Fruit fly (Drosophila melanogaster) whole organism, wandering third instar larva: ENCODE results near the gene mamo.

Experiments used
- Abd-B ChIP-seq: fragments of >200 bp; optimal IDR thresholded peaks from 2 replicates; lab custom pipeline; 2017; ENCODE audit warnings: missing biosample characterization, missing genetic modification characterization
- CG32264 ChIP-seq: fragments of 200-800 bp; sonication (Bioruptor generic); optimal IDR thresholded peaks from 2 replicates; lab custom pipeline; 2016; ENCODE audit warnings: missing biosample characterization, missing genetic modification characterization
- CG9705 ChIP-seq: fragments of 200-800 bp; sonication (Bioruptor generic); optimal IDR thresholded peaks from 2 replicates; lab custom pipeline; 2018; ENCODE audit warnings: missing biosample characterization, mild to moderate bottlenecking, missing genetic modification characterization
- CrebA ChIP-seq: fragments of 200-800 bp; sonication (Bioruptor generic); optimal IDR thresholded peaks from 2 replicates; lab custom pipeline; 2016; ENCODE audit warnings: missing biosample characterization, mild to moderate bottlenecking, missing genetic modification characterization, borderline replicate concordance
- Dfd ChIP-seq: fragments of >200 bp; optimal IDR thresholded peaks from 2 replicates; lab custom pipeline; 2017; ENCODE audit warnings: missing biosample characterization, missing genetic modification characterization
- Dif ChIP-seq: fragments of 200-275, 200-300 bp; sonication (Bioruptor generic); optimal IDR thresholded peaks from 2 replicates; lab custom pipeline; 2018; ENCODE audit warnings: missing biosample characterization, missing genetic modification characterization; ENCODE audit not compliant: partially characterized antibody
- GATAd ChIP-seq: sonication (Bioruptor generic); optimal IDR thresholded peaks from 2 replicates; lab custom pipeline; 2016; ENCODE audit warnings: missing biosample characterization, missing genetic modification characterization
- HLH106 ChIP-seq: fragments of 200-800 bp; optimal IDR thresholded peaks from 3 replicates; lab custom pipeline; 2019; ENCODE audit warnings: missing biosample characterization, mild to moderate bottlenecking, missing genetic modification characterization, moderate library complexity
- Hnf4 ChIP-seq: fragments of 200-800 bp; sonication (Bioruptor generic); optimal IDR thresholded peaks from 2 replicates; lab custom pipeline; 2016; ENCODE audit warnings: missing biosample characterization, mild to moderate bottlenecking, missing genetic modification characterization
- Hr78 ChIP-seq: fragments of >200 bp; optimal IDR thresholded peaks from 2 replicates; lab custom pipeline; 2017; ENCODE audit warnings: missing biosample characterization, missing genetic modification characterization
- Hr83 ChIP-seq: fragments of 200-300 bp; sonication (Bioruptor generic); optimal IDR thresholded peaks from 2 replicates; lab custom pipeline; 2016; ENCODE audit warnings: missing biosample characterization, mild to moderate bottlenecking, missing genetic modification characterization, moderate library complexity; ENCODE audit not compliant: poor library complexity, severe bottlenecking
- Jra ChIP-seq: sonication (Bioruptor generic); optimal IDR thresholded peaks from 2 replicates; lab custom pipeline; 2016; ENCODE audit warnings: missing biosample characterization, missing genetic modification characterization
- Mio ChIP-seq: sonication (Bioruptor generic); optimal IDR thresholded peaks from 2 replicates; lab custom pipeline; 2016; ENCODE audit warnings: missing biosample characterization, missing genetic modification characterization
- Myc ChIP-seq: fragments of >200 bp; optimal IDR thresholded peaks from 2 replicates; lab custom pipeline; 2017
- N ChIP-seq: fragments of >200 bp; optimal IDR thresholded peaks from 2 replicates; lab custom pipeline; 2018; ENCODE audit warnings: missing biosample characterization, missing external identifiers, missing genetic modification characterization
- OdsH ChIP-seq: fragments of 200-800 bp; sonication (Bioruptor generic); optimal IDR thresholded peaks from 2 replicates; lab custom pipeline; 2016; ENCODE audit warnings: missing biosample characterization, mild to moderate bottlenecking, missing genetic modification characterization
- Rel ChIP-seq, 2 experiments: fragments of 200-800 bp; sonication (Bioruptor generic) in 1 of 2; optimal IDR thresholded peaks; 2 replicates in 1 of 2; 3 replicates in 1 of 2; lab custom pipeline; 2016 to 2019; ENCODE audit warnings: mild to moderate bottlenecking in 2 of 2, missing biosample characterization in 2 of 2, missing genetic modification characterization in 2 of 2, moderate library complexity in 1 of 2
- Sp1 ChIP-seq: fragments of 200-800 bp; sonication (Bioruptor generic); optimal IDR thresholded peaks from 3 replicates; lab custom pipeline; 2019; ENCODE audit warnings: missing biosample characterization, mild to moderate bottlenecking, missing genetic modification characterization, moderate library complexity
- Vsx2 ChIP-seq: fragments of 200-300, 225-300 bp; sonication (Bioruptor generic); optimal IDR thresholded peaks from 2 replicates; lab custom pipeline; 2018; ENCODE audit warnings: missing biosample characterization, missing genetic modification characterization; ENCODE audit not compliant: partially characterized antibody
- br ChIP-seq: fragments of 200-800 bp; sonication (Bioruptor generic); optimal IDR thresholded peaks from 2 replicates; lab custom pipeline; 2016; ENCODE audit warnings: missing biosample characterization, missing genetic modification characterization
- brk ChIP-seq: fragments of 200-800 bp; sonication (Bioruptor generic); optimal IDR thresholded peaks from 2 replicates; lab custom pipeline; 2016; ENCODE audit warnings: missing biosample characterization, mild to moderate bottlenecking, missing genetic modification characterization
- dl ChIP-seq, 2 experiments: fragments of 175-275, 200-275 bp in 1 of 2; fragments of 200-275 bp in 1 of 2; sonication (Bioruptor generic); optimal IDR thresholded peaks; lab custom pipeline; 2018; ENCODE audit warnings: mild to moderate bottlenecking in 2 of 2, missing biosample characterization in 2 of 2, missing genetic modification characterization in 2 of 2, moderate library complexity in 2 of 2; ENCODE audit not compliant: partially characterized antibody in 2 of 2, insufficient read depth in 1 of 2
- dmrt93B ChIP-seq: fragments of 200-800 bp; sonication (Bioruptor generic); optimal IDR thresholded peaks from 2 replicates; lab custom pipeline; 2018; ENCODE audit warnings: missing biosample characterization, mild to moderate bottlenecking, missing genetic modification characterization
- dsf ChIP-seq: sonication (Bioruptor generic); optimal IDR thresholded peaks from 2 replicates; lab custom pipeline; 2016; ENCODE audit warnings: missing biosample characterization, missing genetic modification characterization, borderline replicate concordance
- ey ChIP-seq: fragments of 200-800 bp; sonication (Bioruptor generic); optimal IDR thresholded peaks from 2 replicates; lab custom pipeline; 2016; ENCODE audit warnings: missing biosample characterization, missing genetic modification characterization
- foxo ChIP-seq, 2 experiments: fragments of 200-800 bp; sonication (Bioruptor generic); optimal IDR thresholded peaks; 2 replicates in 1 of 2; 3 replicates in 1 of 2; lab custom pipeline; 2016 to 2017; ENCODE audit warnings: missing biosample characterization in 2 of 2, missing genetic modification characterization in 2 of 2
- fru ChIP-seq: fragments of 200-800 bp; sonication (Bioruptor generic); optimal IDR thresholded peaks from 3 replicates; lab custom pipeline; 2016; ENCODE audit warnings: missing biosample characterization, mild to moderate bottlenecking, missing genetic modification characterization
- h ChIP-seq: fragments of 200-800 bp; sonication (Bioruptor generic); optimal IDR thresholded peaks from 3 replicates; lab custom pipeline; 2016; ENCODE audit warnings: missing biosample characterization, mild to moderate bottlenecking, missing genetic modification characterization
- jim ChIP-seq: fragments of 175-275, 200-325 bp; sonication (Bioruptor generic); optimal IDR thresholded peaks from 2 replicates; lab custom pipeline; 2016; ENCODE audit warnings: missing biosample characterization, mild to moderate bottlenecking, missing genetic modification characterization
- lola ChIP-seq: fragments of >200 bp; optimal IDR thresholded peaks from 2 replicates; lab custom pipeline; 2017; ENCODE audit warnings: missing biosample characterization, missing genetic modification characterization
- pan ChIP-seq: fragments of >200 bp; optimal IDR thresholded peaks from 2 replicates; lab custom pipeline; 2017
- psq ChIP-seq: fragments of 200-800 bp; sonication (Bioruptor generic); optimal IDR thresholded peaks from 3 replicates; lab custom pipeline; 2017; ENCODE audit warnings: missing biosample characterization, mild to moderate bottlenecking, missing genetic modification characterization, moderate library complexity
- rgr ChIP-seq: fragments of 200-800 bp; sonication (Bioruptor generic); optimal IDR thresholded peaks from 3 replicates; lab custom pipeline; 2016; ENCODE audit warnings: missing biosample characterization, mild to moderate bottlenecking, missing genetic modification characterization
- sage ChIP-seq: fragments of 200-800 bp; sonication (Bioruptor generic); optimal IDR thresholded peaks from 2 replicates; lab custom pipeline; 2016; ENCODE audit warnings: missing biosample characterization, mild to moderate bottlenecking, missing genetic modification characterization
- sv ChIP-seq: fragments of 200-800 bp; sonication (Bioruptor generic); optimal IDR thresholded peaks from 3 replicates; lab custom pipeline; 2016; ENCODE audit warnings: missing biosample characterization, missing genetic modification characterization
- tai ChIP-seq: sonication (Bioruptor generic); optimal IDR thresholded peaks from 2 replicates; lab custom pipeline; 2016; ENCODE audit warnings: missing biosample characterization, missing genetic modification characterization
- usp ChIP-seq: fragments of >200 bp; optimal IDR thresholded peaks from 2 replicates; lab custom pipeline; 2017; ENCODE audit warnings: missing biosample characterization, missing genetic modification characterization
- woc ChIP-seq: sonication (Bioruptor generic); optimal IDR thresholded peaks from 2 replicates; lab custom pipeline; 2016; ENCODE audit warnings: missing biosample characterization, mild to moderate bottlenecking, missing genetic modification characterization

The mamo gene

dm6 chrX:13990474-13991221, at the start of gene mamo:
mamo (minus strand) TSS chrX:13990527.
- TF ChIP-seq usp (GFP tag; lab: Kevin White, UChicago) (no peak), rgr (peak; percentile 47), jim (GFP tag; lab: Kevin White, UChicago) (peak; percentile 97), sage (GFP tag; lab: Kevin White, UChicago) (peak; percentile 86), CG9705 (GFP tag; lab: Kevin White, UChicago) (peak; percentile 75), Abd-B (GFP tag; lab: Kevin White, UChicago) (no peak), Myc (no peak), Jra (GFP tag; lab: Kevin White, UChicago) (no peak), N (peak; percentile 84), GATAd (no peak), Rel (GFP tag; optimal IDR thresholded peaks at IDR 0.05; lab: Kevin White, UChicago) (peak; percentile 76), Rel (tag; optimal IDR thresholded peaks at IDR 0.05; lab: Kevin White, UChicago) (peak; percentile 82), Hr83 (peak; percentile 49), Vsx2 (GFP tag; lab: Kevin White, UChicago) (no peak), CG32264 (GFP tag; lab: Kevin White, UChicago) (peak; percentile 55), Dif (GFP tag; lab: Kevin White, UChicago) (peak; percentile 24), dsf (GFP tag; lab: Kevin White, UChicago) (no peak), ey (GFP tag; lab: Kevin White, UChicago) (no peak), dmrt93B (GFP tag; lab: Kevin White, UChicago) (peak; percentile 47), Dfd (GFP tag; lab: Kevin White, UChicago) (no peak), sv (no peak), Mio (peak; percentile 13), pan (lab: Kevin White, UChicago) (no peak), OdsH (GFP tag; lab: Kevin White, UChicago) (no peak), foxo (GFP tag; optimal IDR thresholded peaks at IDR 0.05; lab: Kevin White, UChicago) (peak in 1 of 2 experiments; percentile 72), Sp1 (GFP tag; lab: Kevin White, UChicago) (peak; percentile 97), tai (peak; percentile 16), woc (peak; percentile 23), fru (GFP tag; lab: Kevin White, UChicago) (peak; percentile 67), CrebA (GFP tag; lab: Kevin White, UChicago) (peak; percentile 95), HLH106 (peak; percentile 57), lola (GFP tag; lab: Kevin White, UChicago) (no peak), psq (peak; percentile 80), br (GFP tag; lab: Kevin White, UChicago) (peak; percentile 77), dl (GFP tag; optimal IDR thresholded peaks at IDR 0.05; lab: Kevin White, UChicago; ENCODE audit: insufficient read depth in 1 of 2, partially characterized antibody in 2 of 2) (peak in 1 of 2 experiments; percentile 19), Hnf4 (GFP tag; lab: Kevin White, UChicago) (peak; percentile 66), Hr78 (GFP tag; lab: Kevin White, UChicago) (no peak), h (GFP tag; lab: Kevin White, UChicago) (peak; percentile 15), brk (GFP tag; lab: Kevin White, UChicago) (peak; percentile 19)

dm6 chrX:14038023-14038422, 47.7 kb upstream of the mamo start:
- TF ChIP-seq HLH106 (no peak), Hr78 (GFP tag; lab: Kevin White, UChicago) (no peak), Dif (GFP tag; lab: Kevin White, UChicago) (peak; percentile 62), CG9705 (GFP tag; lab: Kevin White, UChicago) (peak; percentile 0), usp (GFP tag; lab: Kevin White, UChicago) (no peak), foxo (GFP tag; optimal IDR thresholded peaks at IDR 0.05; lab: Kevin White, UChicago) (no peak), pan (lab: Kevin White, UChicago) (no peak), Vsx2 (GFP tag; lab: Kevin White, UChicago) (no peak), psq (peak; percentile 81), CrebA (GFP tag; lab: Kevin White, UChicago) (peak; percentile 49), fru (GFP tag; lab: Kevin White, UChicago) (peak; percentile 15), br (GFP tag; lab: Kevin White, UChicago) (no peak), h (GFP tag; lab: Kevin White, UChicago) (no peak), Dfd (GFP tag; lab: Kevin White, UChicago) (no peak), dl (GFP tag; optimal IDR thresholded peaks at IDR 0.05; lab: Kevin White, UChicago; ENCODE audit: insufficient read depth in 1 of 2, partially characterized antibody in 2 of 2) (peak in 1 of 2 experiments; percentile 19), dmrt93B (GFP tag; lab: Kevin White, UChicago) (peak; percentile 18), Sp1 (GFP tag; lab: Kevin White, UChicago) (peak; percentile 76), Abd-B (GFP tag; lab: Kevin White, UChicago) (no peak)
- TF ChIP-seq, all 38 proteins: peak for 8
